Worm (Caenorhabditis elegans): ENCODE data around the gene F59C12.3.

F59C12.3 gene

ce11 chrX:16614094-16614493 lies 4.8 kb upstream of the F59C12.3 start:
- no peak for TF ChIP-seq ctbp-1 (GFP tag; IDR thresholded peaks at IDR 0.05)
- no peak for TF ChIP-seq unc-62 (GFP tag; optimal IDR thresholded peaks at IDR 0.05 in 1 of 2)
- TF ChIP-seq unc-62 (tag; optimal IDR thresholded peaks at IDR 0.05): no peak
- no peak for TF ChIP-seq pqm-1 (tag; optimal IDR thresholded peaks at IDR 0.05)
- no peak for TF ChIP-seq daf-8 (GFP tag; IDR thresholded peaks at IDR 0.05)
- no peak for TF ChIP-seq hif-1 (tag; optimal IDR thresholded peaks at IDR 0.05)
- TF ChIP-seq mep-1 (tag; optimal IDR thresholded peaks at IDR 0.05): no peak
- TF ChIP-seq tra-1 (GFP tag; IDR thresholded peaks at IDR 0.05): peak; percentile 6; the same call in 1 of the 2 replicates
- TF ChIP-seq nhr-28 (tag; optimal IDR thresholded peaks at IDR 0.05): no peak
- TF ChIP-seq nhr-6 (tag; optimal IDR thresholded peaks at IDR 0.05): no peak
- no peak for TF ChIP-seq ces-1 (GFP tag; optimal IDR thresholded peaks at IDR 0.05)
- TF ChIP-seq sdz-12 (GFP tag; optimal IDR thresholded peaks at IDR 0.05): no peak
- TF ChIP-seq set-16 (GFP tag; IDR thresholded peaks at IDR 0.05): peak; percentile 29
- TF ChIP-seq unc-130 (GFP tag; optimal IDR thresholded peaks at IDR 0.05): no peak
- no peak for TF ChIP-seq mdl-1 (tag; optimal IDR thresholded peaks at IDR 0.05)
- no peak for TF ChIP-seq ceh-32 (tag; optimal IDR thresholded peaks at IDR 0.05; ENCODE audit: poor library complexity)
- TF ChIP-seq hlh-11 (tag; optimal IDR thresholded peaks at IDR 0.05): no peak
- TF ChIP-seq zfp-3 (GFP tag; conservative IDR thresholded peaks at IDR 0.05): no peak

ce11 chrX:16613266-16613665 lies 3.9 kb upstream of the F59C12.3 start, which contains the start of gene ain-1:
TSS of gene ain-1 (plus strand) at chrX:16613451.
- no peak for TF ChIP-seq rbr-2 (tag; optimal IDR thresholded peaks at IDR 0.05)
- TF ChIP-seq hmg-1.1 (GFP tag; IDR thresholded peaks at IDR 0.05): no peak
- TF ChIP-seq php-3 (GFP tag; IDR thresholded peaks at IDR 0.05): peak; percentile 51; the same call in 1 of the 2 replicates
- peak; percentile 24; the same call in 1 of the 2 replicates for TF ChIP-seq dmd-6 (GFP tag; IDR thresholded peaks at IDR 0.05)
- 0 out of 2 replicates have a peak, but pooled peaks have one; percentile 30 for TF ChIP-seq dmd-9 (GFP tag; IDR thresholded peaks at IDR 0.05)
- peak; percentile 17 for TF ChIP-seq nhr-28 (tag; optimal IDR thresholded peaks at IDR 0.05)
- TF ChIP-seq dve-1 (tag; optimal IDR thresholded peaks at IDR 0.05; ENCODE audit: insufficient read depth): peak; percentile 21
- TF ChIP-seq daf-16 (GFP tag; optimal IDR thresholded peaks at IDR 0.05): no peak
- TF ChIP-seq daf-16 (tag; optimal IDR thresholded peaks at IDR 0.05): peak; percentile 27

DNA sequence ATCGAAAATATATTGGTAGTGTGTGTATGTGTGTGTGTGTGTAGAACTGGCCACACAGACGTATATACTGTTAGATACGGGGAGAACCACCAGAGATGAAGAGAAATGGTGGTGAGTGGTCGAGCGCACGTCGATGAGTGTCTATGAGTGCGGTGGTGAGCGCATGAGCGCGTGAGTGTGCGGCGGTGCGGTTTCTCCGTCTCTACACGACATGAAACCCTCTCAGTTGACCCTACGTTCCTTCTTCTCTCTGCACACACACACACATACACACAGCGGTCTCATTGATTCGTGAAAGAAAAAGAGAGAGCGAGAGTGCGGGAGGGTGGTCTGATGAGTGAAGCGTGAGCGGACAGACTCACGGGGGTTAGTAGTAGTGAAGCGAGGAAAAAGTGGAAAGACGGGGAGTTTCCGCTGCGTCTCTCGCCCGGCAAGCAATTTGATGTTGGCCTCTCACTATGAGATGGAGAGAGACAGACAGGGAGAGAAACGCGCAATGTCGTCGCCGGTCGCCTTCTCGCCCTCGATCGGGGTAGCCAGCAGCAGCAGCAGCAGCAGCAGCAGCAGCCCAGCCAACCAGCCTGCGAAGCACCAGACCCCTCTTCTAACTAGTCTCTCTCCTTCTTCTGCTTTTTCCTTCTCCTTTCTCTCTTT lies 3.1 kb upstream of the F59C12.3 start:
- peak; percentile 69 to 93 for TF ChIP-seq hif-1 (tag; optimal IDR thresholded peaks at IDR 0.05)
- TF ChIP-seq set-16 (GFP tag; IDR thresholded peaks at IDR 0.05): peak; percentile 100
- TF ChIP-seq F10B5.3 (tag; optimal IDR thresholded peaks at IDR 0.05): peak; percentile 83
- TF ChIP-seq aly-2 (tag; optimal IDR thresholded peaks at IDR 0.05): no peak
- no peak for TF ChIP-seq attf-4 (tag; optimal IDR thresholded peaks at IDR 0.05)
- no peak for TF ChIP-seq tag-97 (GFP tag; IDR thresholded peaks at IDR 0.05)
- peak; percentile 88 for TF ChIP-seq lin-13 (GFP tag; optimal IDR thresholded peaks at IDR 0.05)
- peak; percentile 95 for TF ChIP-seq ceh-20 (GFP tag; IDR thresholded peaks at IDR 0.05)
- TF ChIP-seq ctbp-1 (GFP tag; IDR thresholded peaks at IDR 0.05): peak; percentile 96
- peak; percentile 100 for TF ChIP-seq aha-1 (tag)
- TF ChIP-seq nhr-42 (GFP tag; IDR thresholded peaks at IDR 0.05): peak; percentile 79
- peak; percentile 96 for TF ChIP-seq nhr-25 (tag; optimal IDR thresholded peaks at IDR 0.05; ENCODE audit: borderline replicate concordance, insufficient read depth)
- peak; percentile 96 for TF ChIP-seq nhr-48 (tag; optimal IDR thresholded peaks at IDR 0.05)
- peak; percentile 46 for TF ChIP-seq zip-2 (tag; optimal IDR thresholded peaks at IDR 0.05)
- no peak for TF ChIP-seq daf-8 (GFP tag; IDR thresholded peaks at IDR 0.05)
- peak; percentile 91 for TF ChIP-seq dve-1 (tag; optimal IDR thresholded peaks at IDR 0.05; ENCODE audit: insufficient read depth)
- TF ChIP-seq F49E8.2 (tag; optimal IDR thresholded peaks at IDR 0.05; ENCODE audit: borderline replicate concordance): no peak
- TF ChIP-seq Y75B8A.6 (GFP tag; IDR thresholded peaks at IDR 0.05): 0 out of 2 replicates have a peak, but pooled peaks have one; percentile 19
- TF ChIP-seq ceh-44 (GFP tag; IDR thresholded peaks at IDR 0.05): no peak
- TF ChIP-seq Y105C5A.15 (GFP tag; IDR thresholded peaks at IDR 0.05): no peak
- peak; percentile 92 for TF ChIP-seq nhr-28 (tag; optimal IDR thresholded peaks at IDR 0.05)
- TF ChIP-seq nhr-237 (tag; optimal IDR thresholded peaks at IDR 0.05): peak; percentile 71
- TF ChIP-seq zag-1 (tag; optimal IDR thresholded peaks at IDR 0.05): peak; percentile 57
- peak; percentile 58 for TF ChIP-seq zfp-2 (tag; optimal IDR thresholded peaks at IDR 0.05)
- TF ChIP-seq hlh-30 (tag; optimal IDR thresholded peaks at IDR 0.05; ENCODE audit: insufficient read depth): peak; percentile 98
- no peak for TF ChIP-seq ceh-82 (tag; optimal IDR thresholded peaks at IDR 0.05)
- peak; percentile 62 for TF ChIP-seq dpl-1 (GFP tag; optimal IDR thresholded peaks at IDR 0.05)
